Fruit fly (Drosophila melanogaster) whole organism, embryonic: Measurements from ENCODE around the gene Ald2.

Experiments used
- CG16779 ChIP-seq: fragments of 200-800 bp; sonication (Bioruptor generic); IDR thresholded peaks from 2 replicates; pipeline ENCODE4 v1.3.6; 2022; ENCODE audit warnings: missing biosample characterization, missing genetic modification characterization
- CG34422 ChIP-seq: fragments of 200-800 bp; sonication (Bioruptor generic); IDR thresholded peaks from 3 replicates; pipeline ENCODE4 v1.3.6; 2022; ENCODE audit warnings: missing biosample characterization, missing genetic modification characterization
- CG6854 ChIP-seq: fragments of 200-800 bp; sonication (Bioruptor generic); optimal IDR thresholded peaks from 3 replicates; lab custom pipeline; 2017; ENCODE audit warnings: missing biosample characterization, mild to moderate bottlenecking, missing genetic modification characterization
- CG9932 ChIP-seq: fragments of 200-800 bp; sonication (Bioruptor generic); IDR thresholded peaks from 2 replicates; pipeline ENCODE4 v1.3.6; 2022; ENCODE audit warnings: missing biosample characterization, missing genetic modification characterization
- Dll ChIP-seq: fragments of 200-800 bp; sonication (Bioruptor generic); IDR thresholded peaks from 4 replicates; pipeline ENCODE4 v1.3.6; 2022; ENCODE audit warnings: missing biosample characterization, missing genetic modification characterization; ENCODE audit not compliant: partially characterized antibody
- Ptx1 ChIP-seq: fragments of 200-800 bp; sonication (Bioruptor generic); IDR thresholded peaks from 2 replicates; pipeline ENCODE4 v1.3.6; 2022; ENCODE audit warnings: missing biosample characterization, missing genetic modification characterization
- ftz-f1 ChIP-seq: fragments of 200-800 bp; sonication (Bioruptor generic); optimal IDR thresholded peaks from 2 replicates; lab custom pipeline; 2016; ENCODE audit warnings: missing biosample characterization, missing genetic modification characterization
- otp ChIP-seq: fragments of 200-800 bp; sonication (Bioruptor generic); IDR thresholded peaks from 3 replicates; pipeline ENCODE4, ENCODE4 v1.3.6; 2022; ENCODE audit warnings: missing biosample characterization, missing genetic modification characterization
- sim ChIP-seq: fragments of 200-800 bp; sonication (Bioruptor generic); IDR thresholded peaks from 2 replicates; pipeline ENCODE4 v1.3.6; 2022; ENCODE audit warnings: missing biosample characterization, missing genetic modification characterization

- TF ChIP-seq Ptx1 (GFP tag; lab: Robert Waterston, UW) (no peak), CG6854 (GFP tag; lab: Kevin White, UChicago) (no peak), CG34422 (GFP tag; lab: Robert Waterston, UW) (no peak), ftz-f1 (GFP tag; lab: Kevin White, UChicago) (no peak), otp (GFP tag; lab: Robert Waterston, UW) (no peak), Dll (GFP tag; lab: Robert Waterston, UW) (no peak), CG16779 (GFP tag; lab: Robert Waterston, UW) (no peak), sim (no peak), CG9932 (GFP tag; lab: Robert Waterston, UW) (no peak)
These were observed at the start of gene Ald2 for dm6 chr3R:26413788-26414187.
